Fruit fly (Drosophila melanogaster): ENCODE measurements around the gene Tango6.

Gene Tango6

DNA sequence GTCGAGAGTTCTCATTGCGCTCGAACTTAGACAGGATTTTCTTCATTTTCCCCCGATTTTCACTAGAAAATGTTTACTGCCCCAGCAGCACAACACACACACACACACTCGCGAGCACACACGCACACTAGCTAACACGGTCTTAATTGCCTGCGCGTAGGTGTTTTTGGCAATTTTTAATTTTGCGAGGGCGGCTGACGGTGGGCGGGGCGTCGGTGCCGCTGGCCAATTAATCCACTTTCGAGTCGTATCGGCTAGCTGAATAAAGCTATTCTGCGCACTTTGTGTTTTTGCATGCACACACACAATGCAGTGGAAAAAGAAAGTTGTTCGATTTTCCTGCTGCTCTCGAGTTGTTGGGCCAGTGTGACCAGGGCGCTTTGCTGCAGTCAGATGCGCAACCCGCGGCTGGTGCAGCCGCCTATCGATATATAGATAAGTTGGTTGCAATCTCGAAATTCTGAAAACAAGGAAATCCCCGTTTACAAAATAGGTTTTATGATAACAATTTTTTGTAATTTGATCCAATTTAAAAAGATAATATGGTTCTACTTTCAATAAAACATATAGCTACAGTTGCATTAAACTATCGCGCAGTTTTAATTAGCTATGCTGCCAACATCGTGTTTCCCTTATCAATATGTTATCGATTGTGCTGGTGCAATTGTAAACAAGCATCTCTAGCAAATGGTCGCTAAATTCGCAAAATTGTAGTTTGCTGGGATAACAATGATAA is at the start of gene Tango6, which contains the start of gene Nak:
Gene Tango6 (plus strand): TSS at position 659 of the 736 bp plus-strand sequence.
Gene Nak (minus strand): TSS at position 375 of the 736 bp plus-strand sequence.
- TF ChIP-seq CTCF (optimal IDR thresholded peaks at IDR 0.05) (no peak), CG8478 (optimal IDR thresholded peaks at IDR 0.05) (no peak)

dm6 chr2L:18919474-18919873 is 49.4 kb upstream of the Tango6 start:
- TF ChIP-seq CTCF (optimal IDR thresholded peaks at IDR 0.05): no peak
- TF ChIP-seq CG8478 (optimal IDR thresholded peaks at IDR 0.05): no peak

DNA sequence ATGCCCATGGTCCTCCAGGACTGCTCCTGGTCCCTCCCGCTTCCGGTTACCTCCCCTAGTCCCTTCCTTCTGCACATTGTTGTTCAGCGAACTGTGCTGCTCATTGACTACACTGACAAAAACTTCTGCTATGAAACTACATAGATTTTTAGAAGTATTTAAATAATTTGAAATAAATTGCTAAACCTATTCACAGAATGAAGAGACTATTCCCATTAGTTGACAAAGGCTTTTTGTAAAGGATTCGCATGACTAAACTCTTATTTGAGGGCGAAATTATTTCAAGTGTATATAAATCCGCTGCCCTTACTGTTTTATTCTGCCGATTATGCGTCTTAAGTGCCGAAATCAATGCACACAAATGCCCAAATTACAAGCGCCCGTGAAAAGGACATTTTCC is 47.6 kb upstream of the Tango6 start:
- no peak for TF ChIP-seq CG8478 (optimal IDR thresholded peaks at IDR 0.05)
- no peak for TF ChIP-seq CTCF (optimal IDR thresholded peaks at IDR 0.05)

DNA sequence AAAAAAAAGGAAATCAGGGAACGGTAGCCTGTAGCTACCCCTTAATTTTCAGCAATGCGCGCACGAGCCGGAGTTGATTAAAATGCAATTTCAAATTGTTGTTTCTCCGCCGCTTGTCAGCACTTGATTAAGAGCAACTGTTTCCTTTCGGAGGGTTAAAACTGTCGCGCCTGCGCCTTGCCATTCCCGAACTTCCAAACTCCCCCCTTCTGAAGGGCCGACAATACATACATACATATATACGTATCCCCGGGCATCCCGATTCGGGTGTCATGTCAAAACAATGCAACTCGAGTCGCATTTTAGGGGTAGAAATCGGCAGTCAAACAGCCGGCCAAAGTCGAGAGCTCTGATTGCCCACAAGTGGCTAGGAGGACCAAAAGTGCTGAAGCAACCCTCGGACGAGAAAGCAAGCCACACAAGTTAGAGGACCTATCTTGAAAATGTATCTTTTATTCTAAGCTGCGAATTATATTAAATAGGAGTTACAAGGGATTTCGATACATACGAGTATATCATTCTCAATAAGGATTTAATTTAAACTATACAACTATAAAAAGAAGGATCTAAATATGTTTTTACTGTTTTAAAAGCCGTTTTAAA is 44.1 kb upstream of the Tango6 start:
- TF ChIP-seq CTCF (optimal IDR thresholded peaks at IDR 0.05) (no peak), CG8478 (optimal IDR thresholded peaks at IDR 0.05) (no peak)

dm6 chr2L:18925387-18925786 is 43.4 kb upstream of the Tango6 start:
- TF ChIP-seq CTCF (optimal IDR thresholded peaks at IDR 0.05) (no peak), CG8478 (optimal IDR thresholded peaks at IDR 0.05) (no peak)

DNA sequence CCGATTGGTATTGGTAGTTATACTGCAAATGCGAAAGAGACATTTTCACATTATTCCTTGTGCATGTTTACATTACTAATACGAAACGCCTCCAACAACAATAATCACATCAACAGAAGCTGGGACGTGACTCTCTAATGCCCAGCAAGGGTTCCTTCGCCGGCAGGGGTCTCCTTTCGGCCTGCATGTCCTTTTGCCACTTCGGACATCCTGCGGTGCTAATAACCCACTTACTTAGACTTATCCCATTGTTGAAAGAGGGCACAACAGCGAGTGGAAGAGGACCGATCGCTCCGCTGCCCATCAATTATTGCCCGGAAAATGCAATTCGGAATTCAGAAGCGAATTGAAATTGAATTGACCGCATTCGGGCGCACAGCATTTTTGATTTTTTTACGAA is 42.9 kb upstream of the Tango6 start:
- TF ChIP-seq CTCF (optimal IDR thresholded peaks at IDR 0.05): no peak
- no peak for TF ChIP-seq CG8478 (optimal IDR thresholded peaks at IDR 0.05)

DNA sequence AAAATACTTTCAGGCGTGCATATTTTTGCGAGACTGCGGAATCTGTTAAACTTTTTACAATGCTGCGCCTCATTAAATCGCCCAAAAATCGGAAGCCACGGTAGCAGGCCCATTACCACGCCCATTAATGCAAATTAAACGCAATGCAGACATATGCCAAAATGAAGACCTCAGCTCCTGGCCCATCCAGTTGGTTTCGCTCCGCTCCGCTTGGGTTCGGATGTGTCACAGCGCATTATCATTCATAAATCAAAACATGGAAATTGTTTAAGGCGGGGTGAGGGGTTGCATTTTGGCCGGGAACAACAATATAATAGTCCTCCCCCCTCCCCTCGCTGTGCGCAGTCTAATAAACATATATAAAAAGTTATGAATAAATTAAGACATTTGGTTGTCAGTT is 40.9 kb upstream of the Tango6 start:
- TF ChIP-seq CG8478 (optimal IDR thresholded peaks at IDR 0.05) (no peak), CTCF (optimal IDR thresholded peaks at IDR 0.05) (no peak)

dm6 chr2L:18929595-18929994 is 39.2 kb upstream of the Tango6 start:
- TF ChIP-seq CTCF (optimal IDR thresholded peaks at IDR 0.05) (no peak), CG8478 (optimal IDR thresholded peaks at IDR 0.05) (no peak)

dm6 chr2L:18930352-18931122 is 38.3 kb upstream of the Tango6 start:
- TF ChIP-seq CTCF (optimal IDR thresholded peaks at IDR 0.05): peak; percentile 81 to 82
- TF ChIP-seq CG8478 (optimal IDR thresholded peaks at IDR 0.05): no peak

DNA sequence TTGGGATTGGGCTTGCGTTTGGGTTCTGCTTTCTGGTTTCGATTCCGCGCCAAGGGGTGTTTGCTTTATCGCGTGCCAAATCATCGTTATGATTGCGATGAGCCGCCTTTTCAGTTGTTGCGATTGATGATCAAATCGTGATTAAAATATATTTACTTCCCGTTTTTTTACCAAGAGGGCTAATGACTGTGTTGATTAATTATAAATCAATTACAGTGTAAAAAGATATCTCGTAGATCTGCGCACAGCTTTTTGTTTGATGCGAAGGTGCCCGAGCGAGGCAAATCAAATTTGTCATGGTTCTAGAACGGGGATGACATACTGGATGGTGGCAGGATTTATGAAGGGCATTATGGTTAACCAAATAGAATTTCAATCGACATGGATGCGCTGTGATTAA is 35.0 kb upstream of the Tango6 start:
- TF ChIP-seq CG8478 (optimal IDR thresholded peaks at IDR 0.05) (no peak), CTCF (optimal IDR thresholded peaks at IDR 0.05) (no peak)

dm6 chr2L:18934588-18934987 is 34.2 kb upstream of the Tango6 start:
- TF ChIP-seq CTCF (optimal IDR thresholded peaks at IDR 0.05) (no peak), CG8478 (optimal IDR thresholded peaks at IDR 0.05) (no peak)

DNA sequence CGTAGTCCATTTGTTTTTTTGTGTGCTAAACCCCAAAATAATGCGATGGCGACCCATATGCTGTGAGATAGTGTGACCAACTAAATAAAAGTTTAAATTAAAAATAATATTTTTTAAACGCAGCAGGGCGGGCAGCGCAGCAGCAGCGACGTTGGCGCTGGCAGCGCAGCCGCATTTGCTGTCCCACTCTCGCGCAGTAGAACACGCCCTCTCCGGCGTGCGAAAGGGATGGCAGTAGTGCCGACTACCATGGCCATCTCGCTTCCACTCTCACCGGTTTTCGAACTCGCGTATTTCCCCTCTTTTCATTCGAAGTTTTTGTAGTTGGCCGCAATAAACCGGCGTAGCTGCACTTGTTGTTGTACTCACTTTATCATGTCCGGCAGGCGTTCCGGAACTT is 32.8 kb upstream of the Tango6 start:
- TF ChIP-seq CTCF (optimal IDR thresholded peaks at IDR 0.05) (peak; percentile 60 to 61), CG8478 (optimal IDR thresholded peaks at IDR 0.05) (no peak)

- TF ChIP-seq CTCF (optimal IDR thresholded peaks at IDR 0.05) (no peak), CG8478 (optimal IDR thresholded peaks at IDR 0.05) (no peak)
Measured at dm6 chr2L:18943309-18943708, 25.5 kb upstream of the Tango6 start.

DNA sequence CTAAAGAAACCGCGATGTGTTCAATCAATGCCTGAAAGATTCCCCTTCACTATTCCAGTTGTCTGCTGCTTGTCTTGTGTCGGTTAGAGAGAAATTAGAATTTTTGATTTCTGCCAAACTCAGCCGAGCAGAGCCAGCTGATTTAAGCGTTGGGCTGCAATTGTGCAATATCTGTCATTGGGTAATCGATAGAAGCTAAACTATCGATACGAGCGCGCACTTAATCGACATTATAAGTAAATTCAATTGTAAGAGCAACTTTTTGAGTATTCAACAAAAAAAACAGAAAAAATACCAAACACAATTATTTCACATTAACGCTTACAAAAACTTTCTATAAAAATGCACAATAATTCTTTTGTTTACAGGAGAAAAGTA is 25.0 kb upstream of the Tango6 start, which contains the start of gene ssp3:
Gene ssp3 (minus strand): TSS at position 164 of the 378 bp plus-strand sequence.
- no peak for TF ChIP-seq CG8478 (optimal IDR thresholded peaks at IDR 0.05)
- no peak for TF ChIP-seq CTCF (optimal IDR thresholded peaks at IDR 0.05)

- TF ChIP-seq CG8478 (optimal IDR thresholded peaks at IDR 0.05) (no peak), CTCF (optimal IDR thresholded peaks at IDR 0.05) (no peak)
Measured at dm6 chr2L:18944175-18945012, 24.4 kb upstream of the Tango6 start.

All from S2 (cell line).